Worm (Caenorhabditis elegans) whole organism, late embryonic: Measurements from ENCODE around the gene cdh-9.
A peak's percentile ranks its signal among the peaks of the same experiment; 100 is the strongest.

Source experiments
- C08G9.2 ChIP-seq: sonication (generic microtip); optimal IDR thresholded peaks from 2 replicates; lab custom pipeline; 2016; ENCODE audit warnings: mild to moderate bottlenecking, missing genetic modification characterization, moderate library complexity, missing compliant biosample characterization
- C38D4.7 ChIP-seq: fragments of 200-800 bp; sonication (Bioruptor generic); optimal IDR thresholded peaks from 2 replicates; lab custom pipeline; 2018; ENCODE audit warnings: mild to moderate bottlenecking, missing genetic modification characterization, moderate library complexity, missing compliant biosample characterization
- K02D7.2 ChIP-seq: sonication (generic microtip); optimal IDR thresholded peaks from 2 replicates; lab custom pipeline; 2017; ENCODE audit warnings: mild to moderate bottlenecking, missing genetic modification characterization, missing compliant biosample characterization
- K09A11.1 ChIP-seq: sonication (generic microtip); optimal IDR thresholded peaks from 2 replicates; lab custom pipeline; 2017; ENCODE audit warnings: antibody characterized with exemption, mild to moderate bottlenecking, missing genetic modification characterization, missing compliant biosample characterization; ENCODE audit not compliant: insufficient read depth
- Y22D7AL.16 ChIP-seq: sonication (generic microtip); optimal IDR thresholded peaks from 2 replicates; lab custom pipeline; 2016; ENCODE audit warnings: missing genetic modification characterization, missing compliant biosample characterization
- ama-1 ChIP-seq: fragments of 150-350 bp; optimal IDR thresholded peaks from 2 replicates; lab custom pipeline; 2014
- ceh-14 ChIP-seq: sonication (generic microtip); optimal IDR thresholded peaks from 2 replicates; lab custom pipeline; 2016; ENCODE audit warnings: missing genotype, missing genetic modification characterization, missing compliant biosample characterization
- ceh-18 ChIP-seq: sonication (generic microtip); optimal IDR thresholded peaks from 2 replicates; lab custom pipeline; 2016; ENCODE audit warnings: missing genetic modification characterization, missing compliant biosample characterization
- ceh-19 ChIP-seq: fragments of 200-800 bp; sonication (Bioruptor generic); optimal IDR thresholded peaks from 2 replicates; lab custom pipeline; 2018; ENCODE audit warnings: mild to moderate bottlenecking, missing genetic modification characterization, missing compliant biosample characterization
- ceh-24 ChIP-seq: sonication (generic microtip); optimal IDR thresholded peaks from 2 replicates; lab custom pipeline; 2016; ENCODE audit warnings: mild to moderate bottlenecking, missing genetic modification characterization, missing compliant biosample characterization
- ceh-30 ChIP-seq: fragments of 150-350 bp; optimal IDR thresholded peaks from 2 replicates; lab custom pipeline; 2014; ENCODE audit warnings: missing biosample characterization, missing genetic modification characterization
- ceh-31 ChIP-seq: sonication (generic microtip); optimal IDR thresholded peaks from 2 replicates; lab custom pipeline; 2016; ENCODE audit warnings: missing genetic modification characterization, missing compliant biosample characterization
- ceh-34 ChIP-seq: sonication (generic microtip); optimal IDR thresholded peaks from 2 replicates; lab custom pipeline; 2016; ENCODE audit warnings: mild to moderate bottlenecking, missing genetic modification characterization, missing compliant biosample characterization
- ceh-45 ChIP-seq: fragments of 200-800 bp; sonication (Bioruptor generic); IDR thresholded peaks from 2 replicates; pipeline ENCODE4 v1.3.6; 2022; ENCODE audit warnings: missing genetic modification reagents, missing genetic modification characterization, missing compliant biosample characterization
- ceh-48 ChIP-seq: sonication (generic microtip); optimal IDR thresholded peaks from 2 replicates; lab custom pipeline; 2016; ENCODE audit warnings: missing genetic modification characterization, inconsistent platforms, missing compliant biosample characterization
- ceh-6 ChIP-seq: fragments of 200-800 bp; sonication (Bioruptor generic); optimal IDR thresholded peaks from 2 replicates; lab custom pipeline; 2018; ENCODE audit warnings: mild to moderate bottlenecking, missing genetic modification characterization, missing compliant biosample characterization
- dmd-4 ChIP-seq: sonication (generic microtip); optimal IDR thresholded peaks from 2 replicates; lab custom pipeline; 2016; ENCODE audit warnings: borderline replicate concordance, missing genetic modification characterization, missing compliant biosample characterization
- dve-1 ChIP-seq: sonication (generic microtip); optimal IDR thresholded peaks from 2 replicates; lab custom pipeline; 2017; ENCODE audit warnings: antibody characterized with exemption, mild to moderate bottlenecking, missing genetic modification characterization, missing compliant biosample characterization
- ets-4 ChIP-seq: sonication (generic microtip); optimal IDR thresholded peaks from 2 replicates; lab custom pipeline; 2016; ENCODE audit warnings: missing genetic modification characterization, missing compliant biosample characterization
- eyg-1 ChIP-seq: sonication (generic microtip); optimal IDR thresholded peaks from 2 replicates; lab custom pipeline; 2016; ENCODE audit warnings: missing genotype, missing genetic modification characterization, missing compliant biosample characterization
- fax-1 ChIP-seq: sonication (generic microtip); optimal IDR thresholded peaks from 2 replicates; lab custom pipeline; 2016; ENCODE audit warnings: missing genotype, missing genetic modification characterization, missing compliant biosample characterization
- fkh-10 ChIP-seq: fragments of 150-350 bp; optimal IDR thresholded peaks from 2 replicates; lab custom pipeline; 2014; ENCODE audit warnings: missing biosample characterization, missing genetic modification reagents, missing genetic modification characterization
- hlh-13 ChIP-seq: fragments of 200-800 bp; sonication (Bioruptor generic); optimal IDR thresholded peaks from 2 replicates; lab custom pipeline; 2018; ENCODE audit warnings: mild to moderate bottlenecking, missing genetic modification characterization, missing compliant biosample characterization
- hlh-30 ChIP-seq: sonication (generic microtip); optimal IDR thresholded peaks from 2 replicates; lab custom pipeline; 2017; ENCODE audit warnings: antibody characterized with exemption, missing genetic modification characterization, missing compliant biosample characterization; ENCODE audit not compliant: insufficient read depth
- lin-11 ChIP-seq: fragments of 200-800 bp; sonication (Bioruptor generic); optimal IDR thresholded peaks from 2 replicates; lab custom pipeline; 2018; ENCODE audit warnings: mild to moderate bottlenecking, missing genetic modification characterization, missing compliant biosample characterization
- madf-2 ChIP-seq: sonication (generic microtip); optimal IDR thresholded peaks from 2 replicates; lab custom pipeline; 2017; ENCODE audit warnings: missing genetic modification characterization, missing compliant biosample characterization
- mec-3 ChIP-seq: sonication (generic microtip); optimal IDR thresholded peaks from 2 replicates; lab custom pipeline; 2016; ENCODE audit warnings: borderline replicate concordance, missing genetic modification characterization, missing compliant biosample characterization
- nfya-1 ChIP-seq: sonication (generic microtip); optimal IDR thresholded peaks from 2 replicates; lab custom pipeline; 2017; ENCODE audit warnings: missing genetic modification characterization, mild to moderate bottlenecking, missing compliant biosample characterization, antibody characterized with exemption, moderate library complexity
- npax-4 ChIP-seq: sonication (generic microtip); optimal IDR thresholded peaks from 2 replicates; lab custom pipeline; 2016; ENCODE audit warnings: missing genetic modification characterization, missing compliant biosample characterization
- pag-3 ChIP-seq: sonication (generic microtip); optimal IDR thresholded peaks from 2 replicates; lab custom pipeline; 2016; ENCODE audit warnings: missing compliant biosample characterization, missing genetic modification characterization, borderline replicate concordance
- pat-9 ChIP-seq: fragments of 200-800 bp; sonication (Bioruptor generic); optimal IDR thresholded peaks from 2 replicates; lab custom pipeline; 2018; ENCODE audit warnings: mild to moderate bottlenecking, missing genetic modification characterization, moderate library complexity, missing compliant biosample characterization
- pqm-1 ChIP-seq: sonication (generic microtip); optimal IDR thresholded peaks from 2 replicates; lab custom pipeline; 2016; ENCODE audit warnings: missing genetic modification characterization, missing compliant biosample characterization
- pros-1 ChIP-seq: fragments of 150-350 bp; optimal IDR thresholded peaks from 2 replicates; lab custom pipeline; 2014; ENCODE audit warnings: missing biosample characterization, missing genetic modification reagents, missing genetic modification characterization
- ref-2 ChIP-seq: sonication (generic microtip); optimal IDR thresholded peaks from 2 replicates; lab custom pipeline; 2016; ENCODE audit warnings: missing genetic modification characterization, missing compliant biosample characterization
- rnt-1 ChIP-seq: sonication (generic microtip); optimal IDR thresholded peaks from 2 replicates; lab custom pipeline; 2016; ENCODE audit warnings: missing genetic modification characterization, missing compliant biosample characterization
- sdc-2 ChIP-seq: sonication (generic microtip); optimal IDR thresholded peaks from 2 replicates; lab custom pipeline; 2016; ENCODE audit warnings: missing genotype, missing genetic modification characterization, missing compliant biosample characterization
- sox-4 ChIP-seq: sonication (generic microtip); optimal IDR thresholded peaks from 2 replicates; lab custom pipeline; 2017; ENCODE audit warnings: mild to moderate bottlenecking, missing genetic modification characterization, inconsistent platforms, missing compliant biosample characterization
- unc-3 ChIP-seq, 2 experiments: fragments of 200-800 bp in 1 of 2; sonication (Bioruptor generic) in 1 of 2; sonication (generic microtip) in 1 of 2; conservative IDR thresholded peaks in 1 of 2; optimal IDR thresholded peaks in 1 of 2; 2 replicates each; pipeline versions ENCODE4 v1.3.6 to Lab custom; 2016 to 2022; ENCODE audit warnings: missing compliant biosample characterization in 2 of 2, missing genetic modification characterization in 2 of 2, missing genetic modification reagents in 1 of 2
- unc-42 ChIP-seq: sonication (generic microtip); optimal IDR thresholded peaks from 2 replicates; lab custom pipeline; 2016; ENCODE audit warnings: missing genotype, missing genetic modification characterization, missing compliant biosample characterization
- ztf-16 ChIP-seq: sonication (generic microtip); optimal IDR thresholded peaks from 2 replicates; lab custom pipeline; 2017; ENCODE audit warnings: missing genetic modification characterization, missing compliant biosample characterization

The cdh-9 gene

DNA sequence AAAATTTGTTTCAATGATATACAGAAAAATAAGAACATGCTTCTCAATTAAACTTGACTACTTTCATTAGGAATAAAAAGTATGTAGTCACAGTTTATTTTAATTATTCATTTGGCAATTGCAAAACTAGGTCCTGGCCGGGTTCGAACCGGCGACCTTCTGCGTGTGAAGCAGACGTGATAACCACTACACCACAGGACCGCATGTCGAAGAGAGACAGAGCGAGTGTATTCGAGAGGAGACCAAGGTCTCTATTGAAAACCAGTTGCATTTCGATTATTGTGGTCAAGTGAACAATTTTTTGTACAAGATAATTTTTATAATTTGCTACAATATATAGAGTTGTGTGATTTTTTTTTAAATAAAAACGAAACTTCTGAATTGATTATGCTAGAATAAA is 4.2 kb upstream of the cdh-9 start (continued):
- TF ChIP-seq hlh-13 (GFP tag; lab: Kevin White, UChicago) = peak; percentile 38
- no peak for TF ChIP-seq hlh-30 (tag; lab: Kevin White, UChicago)
- TF ChIP-seq ets-4 = no peak
- TF ChIP-seq sox-4 (tag; lab: Kevin White, UChicago) = peak; percentile 28
- no peak for TF ChIP-seq npax-4 (tag; lab: Kevin White, UChicago)
- no peak for TF ChIP-seq mec-3
- peak; percentile 22 for TF ChIP-seq ceh-34 (tag; lab: Kevin White, UChicago)
- no peak for TF ChIP-seq fkh-10 (GFP tag; lab: Kevin White, UChicago)
- TF ChIP-seq ama-1 (lab: Kevin White, UChicago) = no peak
- TF ChIP-seq C38D4.7 (GFP tag; lab: Kevin White, UChicago) = peak; percentile 37
- peak; percentile 28 for TF ChIP-seq ceh-48 (tag; lab: Kevin White, UChicago)
- peak; percentile 38 for TF ChIP-seq lin-11 (tag; lab: Kevin White, UChicago)
- no peak for TF ChIP-seq eyg-1
- peak; percentile 63 for TF ChIP-seq unc-3 (GFP tag; conservative IDR thresholded peaks at IDR 0.05; lab: Robert Waterston, UW)
- no peak for TF ChIP-seq unc-3 (tag; optimal IDR thresholded peaks at IDR 0.05; lab: Kevin White, UChicago)
- TF ChIP-seq ceh-19 (GFP tag; lab: Kevin White, UChicago) = peak; percentile 60
- peak; percentile 36 for TF ChIP-seq dve-1
- peak; percentile 31 for TF ChIP-seq C08G9.2 (tag; lab: Kevin White, UChicago)
- TF ChIP-seq pat-9 (tag; lab: Kevin White, UChicago) = peak; percentile 58
- TF ChIP-seq ceh-45 = no peak
- TF ChIP-seq pqm-1 = no peak
- peak; percentile 22 for TF ChIP-seq K02D7.2
- TF ChIP-seq ceh-6 (GFP tag; lab: Kevin White, UChicago) = peak; percentile 68
- TF ChIP-seq ref-2 (tag; lab: Kevin White, UChicago) = peak; percentile 63
- no peak for TF ChIP-seq ceh-30 (tag; lab: Kevin White, UChicago)
- TF ChIP-seq Y22D7AL.16 = peak; percentile 54
- TF ChIP-seq ztf-16 (tag; lab: Kevin White, UChicago) = peak; percentile 48
- no peak for TF ChIP-seq unc-42
- peak; percentile 43 for TF ChIP-seq ceh-14
- peak; percentile 18 for TF ChIP-seq ceh-18
- TF ChIP-seq fax-1 (tag; lab: Kevin White, UChicago) = peak; percentile 59

ce11 chrX:16591533-16591932 is 3.5 kb upstream of the cdh-9 start:
- no peak for TF ChIP-seq pag-3 (tag; lab: Kevin White, UChicago)
- TF ChIP-seq pros-1 (tag; lab: Kevin White, UChicago) = peak; percentile 18
- TF ChIP-seq ceh-34 (tag; lab: Kevin White, UChicago) = peak; percentile 94
- TF ChIP-seq ceh-19 (GFP tag; lab: Kevin White, UChicago) = peak; percentile 28

- no peak for TF ChIP-seq unc-3 (GFP tag; conservative IDR thresholded peaks at IDR 0.05; lab: Robert Waterston, UW)
- TF ChIP-seq unc-3 (tag; optimal IDR thresholded peaks at IDR 0.05; lab: Kevin White, UChicago) = no peak
- TF ChIP-seq dmd-4 (tag; lab: Kevin White, UChicago) = no peak
- TF ChIP-seq rnt-1 (tag; lab: Kevin White, UChicago) = no peak
- TF ChIP-seq ceh-31 (tag; lab: Kevin White, UChicago) = no peak
- no peak for TF ChIP-seq hlh-13 (GFP tag; lab: Kevin White, UChicago)
- peak; percentile 5 for TF ChIP-seq nfya-1 (tag; lab: Kevin White, UChicago)
- TF ChIP-seq ref-2 (tag; lab: Kevin White, UChicago) = no peak
- TF ChIP-seq ets-4 = no peak
- TF ChIP-seq K09A11.1 = no peak
- TF ChIP-seq sdc-2 = no peak
- no peak for TF ChIP-seq madf-2 (tag; lab: Kevin White, UChicago)
- TF ChIP-seq ceh-24 (tag; lab: Kevin White, UChicago) = no peak
- no peak for TF ChIP-seq C08G9.2 (tag; lab: Kevin White, UChicago)
- peak; percentile 10 for TF ChIP-seq C38D4.7 (GFP tag; lab: Kevin White, UChicago)
- TF ChIP-seq unc-42 = peak; percentile 88
These were observed 671 bp downstream of the cdh-9 start for ce11 chrX:16595522-16596282.
